Worm (Caenorhabditis elegans) whole organism, L4 larva: Measurements from ENCODE around the gene lido-11.

ENCODE experiments used
- F10B5.3 ChIP-seq: sonication (generic microtip); optimal IDR thresholded peaks from 2 replicates; lab custom pipeline; 2016; ENCODE audit warnings: mild to moderate bottlenecking, missing genetic modification characterization, missing compliant biosample characterization
- Y48G9A.11 ChIP-seq: fragments of 200-800 bp; sonication (Bioruptor generic); IDR thresholded peaks from 2 replicates; pipeline ENCODE4 v1.3.6; 2022; ENCODE audit warnings: missing genetic modification reagents, missing genetic modification characterization, missing compliant biosample characterization
- Y5F2A.4 ChIP-seq: fragments of 200-800 bp; sonication (Bioruptor generic); optimal IDR thresholded peaks from 2 replicates; lab custom pipeline; 2018; ENCODE audit warnings: mild to moderate bottlenecking, missing genetic modification characterization, missing compliant biosample characterization
- ZK337.2 ChIP-seq: fragments of 200-800 bp; sonication (Bioruptor generic); IDR thresholded peaks from 2 replicates; pipeline ENCODE4 v1.3.6; 2022; ENCODE audit warnings: missing genetic modification reagents, missing genetic modification characterization, missing compliant biosample characterization
- aly-2 ChIP-seq: sonication (generic microtip); optimal IDR thresholded peaks from 2 replicates; lab custom pipeline; 2018; ENCODE audit warnings: missing biosample characterization, missing genetic modification characterization
- arid-1 ChIP-seq: fragments of 200-800 bp; sonication (Bioruptor generic); conservative IDR thresholded peaks from 2 replicates; pipeline ENCODE4 v1.3.6; 2022; ENCODE audit warnings: missing genetic modification reagents, missing genetic modification characterization, missing compliant biosample characterization
- attf-4 ChIP-seq: sonication (generic microtip); optimal IDR thresholded peaks from 3 replicates; lab custom pipeline; 2017; ENCODE audit warnings: missing biosample characterization, missing genetic modification characterization
- ceh-20 ChIP-seq: fragments of 200-800 bp; sonication (Bioruptor generic); IDR thresholded peaks from 2 replicates; pipeline ENCODE4 v1.3.6; 2022; ENCODE audit warnings: missing genetic modification reagents, missing genetic modification characterization, missing compliant biosample characterization
- ceh-28 ChIP-seq: fragments of 150-350 bp; optimal IDR thresholded peaks from 2 replicates; lab custom pipeline; 2014; ENCODE audit warnings: missing biosample characterization, missing genetic modification reagents, missing genetic modification characterization
- ceh-32 ChIP-seq: sonication (generic microtip); optimal IDR thresholded peaks from 2 replicates; lab custom pipeline; 2016; ENCODE audit warnings: mild to moderate bottlenecking, missing genetic modification characterization, missing compliant biosample characterization; ENCODE audit not compliant: poor library complexity
- ceh-44 ChIP-seq: fragments of 200-800 bp; sonication (Bioruptor generic); IDR thresholded peaks from 2 replicates; pipeline ENCODE4 v1.3.6; 2022; ENCODE audit warnings: missing genetic modification reagents, missing genetic modification characterization, missing compliant biosample characterization
- ceh-62 ChIP-seq: sonication (generic microtip); optimal IDR thresholded peaks from 2 replicates; lab custom pipeline; 2017; ENCODE audit warnings: missing biosample characterization, missing genetic modification characterization
- ceh-82 ChIP-seq: sonication (generic microtip); optimal IDR thresholded peaks from 2 replicates; lab custom pipeline; 2017; ENCODE audit warnings: missing biosample characterization, missing genetic modification characterization
- ces-1 ChIP-seq: fragments of 150-350 bp; sonication (generic microtip); optimal IDR thresholded peaks from 4 replicates; lab custom pipeline; 2014; ENCODE audit warnings: missing biosample characterization, missing genetic modification reagents, missing genetic modification characterization
- ctbp-1 ChIP-seq: fragments of 200-800 bp; sonication (Bioruptor generic); IDR thresholded peaks from 2 replicates; pipeline ENCODE4 v1.3.6; 2022; ENCODE audit warnings: missing genetic modification reagents, missing genetic modification characterization, missing compliant biosample characterization
- daf-12 ChIP-seq: fragments of 150-350 bp; optimal IDR thresholded peaks from 2 replicates; lab custom pipeline; 2014; ENCODE audit warnings: missing biosample characterization, missing genetic modification reagents, missing genetic modification characterization
- fkh-10 ChIP-seq: fragments of 150-350 bp; optimal IDR thresholded peaks from 2 replicates; lab custom pipeline; 2014; ENCODE audit warnings: missing biosample characterization, missing genetic modification reagents, missing genetic modification characterization
- fos-1 ChIP-seq: fragments of 150-350 bp; optimal IDR thresholded peaks from 2 replicates; lab custom pipeline; 2014; ENCODE audit warnings: missing biosample characterization, missing genetic modification characterization
- hif-1 ChIP-seq, 2 experiments: sonication (generic microtip); optimal IDR thresholded peaks; 2 replicates each; lab custom pipeline; 2016 to 2017; ENCODE audit warnings: missing compliant biosample characterization in 2 of 2, missing genetic modification characterization in 2 of 2, missing genetic modification reagents in 2 of 2, missing genotype in 2 of 2, mild to moderate bottlenecking in 1 of 2
- hmg-1.1 ChIP-seq: fragments of 200-800 bp; sonication (Bioruptor generic); IDR thresholded peaks from 2 replicates; pipeline ENCODE4 v1.3.6; 2022; ENCODE audit warnings: missing genetic modification reagents, missing genetic modification characterization, missing compliant biosample characterization
- jun-1 ChIP-seq: fragments of 150-350 bp; optimal IDR thresholded peaks from 2 replicates; lab custom pipeline; 2014; ENCODE audit warnings: missing biosample characterization, missing genetic modification reagents, missing genetic modification characterization
- lim-7 ChIP-seq: fragments of 200-800 bp; sonication (Bioruptor generic); IDR thresholded peaks from 2 replicates; pipeline ENCODE4 v1.3.6; 2022; ENCODE audit warnings: missing genetic modification characterization, missing compliant biosample characterization
- lin-1 ChIP-seq: fragments of 200-800 bp; sonication (Bioruptor generic); IDR thresholded peaks from 2 replicates; pipeline ENCODE4 v1.3.6; 2022; ENCODE audit warnings: missing genetic modification reagents, missing genetic modification characterization, missing compliant biosample characterization
- lin-38 ChIP-seq: fragments of 200-800 bp; sonication (Bioruptor generic); IDR thresholded peaks from 2 replicates; pipeline ENCODE4 v1.3.6; 2022; ENCODE audit warnings: missing genetic modification reagents, missing genetic modification characterization, missing compliant biosample characterization
- lin-39 ChIP-seq: fragments of 150-350 bp; optimal IDR thresholded peaks from 2 replicates; lab custom pipeline; 2014; ENCODE audit warnings: missing biosample characterization, missing genetic modification reagents, missing genetic modification characterization
- madf-9 ChIP-seq: fragments of 200-800 bp; sonication (Bioruptor generic); conservative IDR thresholded peaks from 2 replicates; pipeline ENCODE4 v1.3.6; 2022; ENCODE audit warnings: missing genetic modification reagents, missing genetic modification characterization, missing compliant biosample characterization
- mdt-29 ChIP-seq: fragments of 200-800 bp; sonication (Bioruptor generic); IDR thresholded peaks from 2 replicates; pipeline ENCODE4 v1.3.6; 2022; ENCODE audit warnings: missing genetic modification reagents, missing genetic modification characterization, missing compliant biosample characterization
- mxl-2 ChIP-seq: fragments of 200-800 bp; sonication (Bioruptor generic); conservative IDR thresholded peaks from 2 replicates; pipeline ENCODE4 v1.3.6; 2022; ENCODE audit warnings: missing genetic modification reagents, missing genetic modification characterization, missing compliant biosample characterization
- nhr-42 ChIP-seq: fragments of 200-800 bp; sonication (Bioruptor generic); IDR thresholded peaks from 2 replicates; pipeline ENCODE4 v1.3.6; 2022; ENCODE audit warnings: missing genetic modification characterization, missing compliant biosample characterization
- nhr-48 ChIP-seq: sonication (generic microtip); optimal IDR thresholded peaks from 2 replicates; lab custom pipeline; 2016; ENCODE audit warnings: mild to moderate bottlenecking, missing genetic modification characterization, missing compliant biosample characterization
- nhr-77 ChIP-seq: fragments of 150-350 bp; optimal IDR thresholded peaks from 2 replicates; lab custom pipeline; 2014; ENCODE audit warnings: missing biosample characterization, missing genetic modification characterization
- php-3 ChIP-seq: fragments of 200-800 bp; sonication (Bioruptor generic); IDR thresholded peaks from 2 replicates; pipeline ENCODE4 v1.3.6; 2022; ENCODE audit warnings: missing genetic modification reagents, missing genetic modification characterization, missing compliant biosample characterization
- pqm-1 ChIP-seq: sonication (generic microtip); optimal IDR thresholded peaks from 2 replicates; lab custom pipeline; 2017; ENCODE audit warnings: missing biosample characterization, missing genetic modification characterization
- rbr-2 ChIP-seq: sonication (generic microtip); optimal IDR thresholded peaks from 2 replicates; lab custom pipeline; 2016; ENCODE audit warnings: missing genotype, missing genetic modification characterization, missing compliant biosample characterization
- sdz-12 ChIP-seq: fragments of 200-800 bp; sonication (Bioruptor generic); optimal IDR thresholded peaks from 2 replicates; lab custom pipeline; 2018; ENCODE audit warnings: mild to moderate bottlenecking, missing genetic modification characterization, missing compliant biosample characterization
- set-16 ChIP-seq: fragments of 200-800 bp; sonication (Bioruptor generic); IDR thresholded peaks from 2 replicates; pipeline ENCODE4 v1.3.6; 2022; ENCODE audit warnings: missing genetic modification reagents, missing genetic modification characterization, missing compliant biosample characterization
- snpc-4 ChIP-seq: fragments of 150-350 bp; optimal IDR thresholded peaks from 2 replicates; lab custom pipeline; 2014; ENCODE audit warnings: missing biosample characterization, missing genetic modification characterization
- tag-97 ChIP-seq: fragments of 200-800 bp; sonication (Bioruptor generic); IDR thresholded peaks from 2 replicates; pipeline ENCODE4 v1.3.6; 2022; ENCODE audit warnings: missing genetic modification characterization, missing compliant biosample characterization
- tra-1 ChIP-seq: fragments of 200-800 bp; sonication (Bioruptor generic); IDR thresholded peaks from 2 replicates; pipeline ENCODE4 v1.3.6; 2022; ENCODE audit warnings: missing genetic modification reagents, missing genetic modification characterization, missing compliant biosample characterization
- unc-130 ChIP-seq: sonication (generic microtip); optimal IDR thresholded peaks from 2 replicates; lab custom pipeline; 2016; ENCODE audit warnings: missing genetic modification reagents, missing genetic modification characterization, missing compliant biosample characterization
- unc-62 ChIP-seq, 3 experiments: fragments of 150-350 bp in 1 of 3; sonication (generic microtip); optimal IDR thresholded peaks in 2 of 3; peaks in 1 of 3; 1 replicate in 1 of 3; 2 replicates in 2 of 3; lab custom pipeline; 2014 to 2017; ENCODE audit warnings: missing biosample characterization in 3 of 3, missing genetic modification characterization in 3 of 3, missing genetic modification reagents in 3 of 3, missing genotype in 1 of 3
- zag-1 ChIP-seq: fragments of 150-350 bp; optimal IDR thresholded peaks from 2 replicates; lab custom pipeline; 2014; ENCODE audit warnings: missing biosample characterization, missing genetic modification characterization
- zfp-2 ChIP-seq: sonication (generic microtip); optimal IDR thresholded peaks from 2 replicates; lab custom pipeline; 2016; ENCODE audit warnings: mild to moderate bottlenecking, missing genetic modification characterization, missing compliant biosample characterization
- zip-2 ChIP-seq: fragments of 150-350 bp; optimal IDR thresholded peaks from 2 replicates; lab custom pipeline; 2014; ENCODE audit warnings: missing biosample characterization, missing genetic modification characterization

Gene lido-11

ce11 chrII:3003667-3004066 lies at the start of gene lido-11:
Gene lido-11 (plus strand): TSS chrII:3003967.
- no peak for TF ChIP-seq fkh-10 (GFP tag; lab: Kevin White, UChicago)
- no peak for TF ChIP-seq lin-1 (GFP tag; lab: Robert Waterston, UW)
- no peak for TF ChIP-seq zag-1 (tag; lab: Kevin White, UChicago)
- TF ChIP-seq nhr-77 (tag; lab: Kevin White, UChicago) = no peak
- TF ChIP-seq php-3 = no peak
- no peak for TF ChIP-seq F10B5.3 (tag; lab: Kevin White, UChicago)
- no peak for TF ChIP-seq hif-1 (tag; optimal IDR thresholded peaks at IDR 0.05; lab: Kevin White, UChicago)

ce11 chrII:2955656-2956115 lies 48.1 kb upstream of the lido-11 start, which contains the start of gene irld-48:
Gene irld-48 (plus strand): TSS chrII:2956065.
- no peak for TF ChIP-seq ces-1 (GFP tag; lab: Kevin White, UChicago)
- no peak for TF ChIP-seq rbr-2 (tag; lab: Kevin White, UChicago)

- TF ChIP-seq arid-1 (GFP tag; lab: Robert Waterston, UW) (no peak), nhr-48 (tag; lab: Kevin White, UChicago) (no peak), zip-2 (tag; lab: Kevin White, UChicago) (no peak)
Measured at ce11 chrII:2958308-2958707, 45.5 kb upstream of the lido-11 start, which contains the start of gene srw-60. Gene srw-60 (plus strand): TSS chrII:2958608.

ce11 chrII:2962531-2963164 lies 41.1 kb upstream of the lido-11 start:
- TF ChIP-seq hif-1 (tag; optimal IDR thresholded peaks at IDR 0.05; lab: Kevin White, UChicago) = no peak
- TF ChIP-seq lim-7 (GFP tag; lab: Robert Waterston, UW) = no peak
- TF ChIP-seq Y5F2A.4 = no peak
- TF ChIP-seq sdz-12 (GFP tag; lab: Kevin White, UChicago) = no peak
- TF ChIP-seq nhr-77 (tag; lab: Kevin White, UChicago) = no peak
- TF ChIP-seq mxl-2 (GFP tag; lab: Robert Waterston, UW) = no peak
- no peak for TF ChIP-seq lin-39 (tag; lab: Kevin White, UChicago)
- TF ChIP-seq zfp-2 = no peak
- no peak for TF ChIP-seq zip-2 (tag; lab: Kevin White, UChicago)
- TF ChIP-seq ZK337.2 (GFP tag; lab: Robert Waterston, UW) = no peak
- no peak for TF ChIP-seq aly-2 (tag; lab: Kevin White, UChicago)
- TF ChIP-seq daf-12 (tag; lab: Kevin White, UChicago) = no peak
- TF ChIP-seq fkh-10 (GFP tag; lab: Kevin White, UChicago) = peak; percentile 92
- no peak for TF ChIP-seq unc-130 (GFP tag; lab: Kevin White, UChicago)
- no peak for TF ChIP-seq lin-1 (GFP tag; lab: Robert Waterston, UW)
- peak; percentile 60; the same call in 1 of the 2 replicates for TF ChIP-seq ctbp-1 (GFP tag; lab: Robert Waterston, UW)
- no peak for TF ChIP-seq pqm-1 (tag; lab: Kevin White, UChicago)
- no peak for TF ChIP-seq ceh-82
- no peak for TF ChIP-seq Y48G9A.11
- no peak for TF ChIP-seq ceh-28 (tag; lab: Kevin White, UChicago)
- no peak for TF ChIP-seq fos-1 (tag; lab: Kevin White, UChicago)
- TF ChIP-seq mdt-29 (GFP tag; lab: Robert Waterston, UW) = no peak
- TF ChIP-seq tag-97 (GFP tag; lab: Robert Waterston, UW) = no peak
- no peak for TF ChIP-seq snpc-4 (tag; lab: Kevin White, UChicago)
- no peak for TF ChIP-seq ceh-20
- no peak for TF ChIP-seq ceh-32 (tag; lab: Kevin White, UChicago)
- TF ChIP-seq madf-9 = no peak
- no peak for TF ChIP-seq nhr-42 (GFP tag; lab: Robert Waterston, UW)
- TF ChIP-seq lin-38 (GFP tag; lab: Robert Waterston, UW) = no peak
- no peak for TF ChIP-seq ceh-62 (tag; lab: Kevin White, UChicago)
- TF ChIP-seq jun-1 (tag; lab: Kevin White, UChicago) = no peak
- no peak for TF ChIP-seq attf-4 (tag; lab: Kevin White, UChicago)
- TF ChIP-seq hmg-1.1 (GFP tag; lab: Robert Waterston, UW) = peak; percentile 55; the same call in 1 of the 2 replicates
- no peak for TF ChIP-seq unc-62 (GFP tag; optimal IDR thresholded peaks at IDR 0.05 in 1 of 2; lab: Kevin White, UChicago)
- no peak for TF ChIP-seq unc-62 (tag; optimal IDR thresholded peaks at IDR 0.05; lab: Kevin White, UChicago)
- no peak for TF ChIP-seq ceh-44
- peak; percentile 24; the same call in 1 of the 2 replicates for TF ChIP-seq set-16
- TF ChIP-seq tra-1 (GFP tag; lab: Robert Waterston, UW) = no peak
